Fruit fly (Drosophila melanogaster) whole organism, embryonic: ENCODE results near the gene CG14339.

ENCODE experiments used
- Ada2b ChIP-seq: fragments of 200-800 bp; sonication (Bioruptor generic); IDR thresholded peaks from 2 replicates; pipeline ENCODE4 v1.3.6; 2022; ENCODE audit warnings: missing biosample characterization, missing genetic modification characterization
- Asciz ChIP-seq: fragments of 200-800 bp; sonication (Bioruptor generic); optimal IDR thresholded peaks from 2 replicates; lab custom pipeline; 2017; ENCODE audit warnings: missing biosample characterization, mild to moderate bottlenecking, missing genetic modification characterization, missing genetic modification reagents
- Atf3 ChIP-seq: fragments of 200-800 bp; sonication (Bioruptor generic); optimal IDR thresholded peaks from 3 replicates; lab custom pipeline; 2016; ENCODE audit warnings: missing biosample characterization, missing genetic modification characterization
- BtbVII ChIP-seq: fragments of 200-800 bp; sonication (Bioruptor generic); optimal IDR thresholded peaks from 3 replicates; lab custom pipeline; 2017; ENCODE audit warnings: missing biosample characterization, mild to moderate bottlenecking, missing genetic modification characterization
- CG10209 ChIP-seq: fragments of 200-800 bp; sonication (Bioruptor generic); optimal IDR thresholded peaks from 3 replicates; lab custom pipeline; 2017; ENCODE audit warnings: missing biosample characterization, mild to moderate bottlenecking, missing genetic modification characterization, missing genetic modification reagents
- CG13624 ChIP-seq: fragments of 200-800 bp; sonication (Bioruptor generic); optimal IDR thresholded peaks from 2 replicates; lab custom pipeline; 2016; ENCODE audit warnings: missing biosample characterization, missing genetic modification characterization
- CG1603 ChIP-seq: fragments of 200-800 bp; sonication (Bioruptor generic); optimal IDR thresholded peaks from 2 replicates; lab custom pipeline; 2019; ENCODE audit warnings: missing biosample characterization, mild to moderate bottlenecking, missing genetic modification characterization, moderate library complexity
- CG17186 ChIP-seq: fragments of 200-800 bp; sonication (Bioruptor generic); optimal IDR thresholded peaks from 3 replicates; lab custom pipeline; 2017; ENCODE audit warnings: missing biosample characterization, missing genetic modification reagents, missing genetic modification characterization
- CG2889 ChIP-seq: fragments of 200-800 bp; sonication (Bioruptor generic); IDR thresholded peaks from 3 replicates; pipeline ENCODE4 v1.3.6; 2022; ENCODE audit warnings: missing biosample characterization, missing genetic modification characterization
- CG32532 ChIP-seq: fragments of 200-800 bp; sonication (Bioruptor generic); IDR thresholded peaks from 2 replicates; pipeline ENCODE4 v1.3.6; 2022; ENCODE audit warnings: missing biosample characterization, missing genetic modification characterization
- CG43689 ChIP-seq: fragments of 200-800 bp; sonication (Bioruptor generic); IDR thresholded peaks from 2 replicates; pipeline ENCODE4 v1.3.6; 2022; ENCODE audit warnings: missing biosample characterization, missing genetic modification characterization
- CG6683 ChIP-seq: fragments of 200-800 bp; sonication (Bioruptor generic); optimal IDR thresholded peaks from 2 replicates; lab custom pipeline; 2017; ENCODE audit warnings: missing biosample characterization, mild to moderate bottlenecking, missing genetic modification characterization, missing genetic modification reagents
- CG6813 ChIP-seq: fragments of 200-800 bp; sonication (Bioruptor generic); optimal IDR thresholded peaks from 2 replicates; lab custom pipeline; 2017; ENCODE audit warnings: missing biosample characterization, missing genetic modification characterization, mild to moderate bottlenecking, moderate library complexity, missing genetic modification reagents
- CG7786 ChIP-seq: fragments of 200-800 bp; sonication (Bioruptor generic); optimal IDR thresholded peaks from 2 replicates; lab custom pipeline; 2016; ENCODE audit warnings: missing biosample characterization, missing genetic modification characterization
- CG7963 ChIP-seq: fragments of 200-800 bp; sonication (Bioruptor generic); IDR thresholded peaks from 3 replicates; pipeline ENCODE4 v1.3.6; 2022; ENCODE audit warnings: missing biosample characterization, missing genetic modification characterization; ENCODE audit not compliant: partially characterized antibody
- Dip2 ChIP-seq: fragments of 200-800 bp; sonication (Bioruptor generic); IDR thresholded peaks from 2 replicates; pipeline ENCODE4 v1.3.6; 2022; ENCODE audit warnings: missing biosample characterization, missing genetic modification characterization
- Dll ChIP-seq: fragments of 200-800 bp; sonication (Bioruptor generic); IDR thresholded peaks from 4 replicates; pipeline ENCODE4 v1.3.6; 2022; ENCODE audit warnings: missing biosample characterization, missing genetic modification characterization; ENCODE audit not compliant: partially characterized antibody
- Ets97D ChIP-seq: fragments of 200-800 bp; sonication (Bioruptor generic); optimal IDR thresholded peaks from 3 replicates; lab custom pipeline; 2016; ENCODE audit warnings: missing biosample characterization, missing genetic modification characterization
- HLH54F ChIP-seq: fragments of 200-800 bp; sonication (Bioruptor generic); optimal IDR thresholded peaks from 3 replicates; lab custom pipeline; 2016; ENCODE audit warnings: missing biosample characterization, missing genetic modification characterization
- Hand ChIP-seq: fragments of 200-800 bp; sonication (Bioruptor generic); optimal IDR thresholded peaks from 2 replicates; lab custom pipeline; 2017; ENCODE audit warnings: mild to moderate bottlenecking, missing biosample characterization, missing genetic modification reagents, missing genetic modification characterization
- Nf-YC ChIP-seq: fragments of 200-800 bp; optimal IDR thresholded peaks from 3 replicates; lab custom pipeline; 2019; ENCODE audit warnings: missing biosample characterization, mild to moderate bottlenecking, missing genetic modification characterization, moderate library complexity
- NfI ChIP-seq: fragments of 200-800 bp; sonication (Bioruptor generic); optimal IDR thresholded peaks from 3 replicates; lab custom pipeline; 2018; ENCODE audit warnings: missing biosample characterization, mild to moderate bottlenecking, missing genetic modification characterization, moderate library complexity
- Oli ChIP-seq: fragments of 200-800 bp; sonication (Bioruptor generic); optimal IDR thresholded peaks from 2 replicates; lab custom pipeline; 2018; ENCODE audit warnings: missing biosample characterization, mild to moderate bottlenecking, missing genetic modification characterization, moderate library complexity
- Opbp ChIP-seq: fragments of 200-800 bp; sonication (Bioruptor generic); IDR thresholded peaks from 3 replicates; pipeline ENCODE4 v1.3.6; 2022; ENCODE audit warnings: missing biosample characterization, missing genetic modification characterization; ENCODE audit not compliant: partially characterized antibody
- PHDP ChIP-seq: fragments of 200-800 bp; sonication (Bioruptor generic); optimal IDR thresholded peaks from 3 replicates; lab custom pipeline; 2018; ENCODE audit warnings: missing biosample characterization, mild to moderate bottlenecking, missing genetic modification characterization, moderate library complexity
- Taf1 ChIP-seq: fragments of 200-800 bp; sonication (Bioruptor generic); IDR thresholded peaks from 2 replicates; pipeline ENCODE4 v1.3.6; 2022; ENCODE audit warnings: missing biosample characterization, missing genetic modification characterization
- Trl ChIP-seq, 3 experiments: fragments of >200 bp in 2 of 3; fragments of 200-800 bp in 1 of 3; sonication (Bioruptor generic) in 1 of 3; optimal IDR thresholded peaks; 2 replicates in 1 of 3; 3 replicates in 2 of 3; lab custom pipeline; 2016 to 2017; ENCODE audit warnings: missing biosample characterization in 1 of 3, missing genetic modification characterization in 1 of 3
- ara ChIP-seq: fragments of 200-800 bp; sonication (Bioruptor generic); IDR thresholded peaks from 2 replicates; pipeline ENCODE4 v1.3.6; 2022; ENCODE audit warnings: missing biosample characterization, missing genetic modification characterization
- bab2 ChIP-seq: fragments of 200-800 bp; sonication (Bioruptor generic); optimal IDR thresholded peaks from 2 replicates; lab custom pipeline; 2016; ENCODE audit warnings: missing biosample characterization, missing genetic modification characterization
- bcd ChIP-seq: fragments of 200-800 bp; sonication (Bioruptor generic); optimal IDR thresholded peaks from 2 replicates; lab custom pipeline; 2017; ENCODE audit warnings: missing biosample characterization, mild to moderate bottlenecking, missing genetic modification characterization
- bsh ChIP-seq, 2 experiments: fragments of 200-800 bp; sonication (Bioruptor generic); optimal IDR thresholded peaks; 2 replicates each; lab custom pipeline; 2017 to 2018; ENCODE audit warnings: mild to moderate bottlenecking in 2 of 2, missing biosample characterization in 2 of 2, missing genetic modification characterization in 2 of 2, moderate library complexity in 1 of 2
- cad ChIP-seq: fragments of >200 bp; optimal IDR thresholded peaks from 2 replicates; lab custom pipeline; 2017; ENCODE audit warnings: missing biosample characterization, missing genetic modification characterization
- insv ChIP-seq, 2 experiments: fragments of 200-800 bp; sonication (Bioruptor generic); optimal IDR thresholded peaks; 3 replicates each; lab custom pipeline; 2016 to 2018; ENCODE audit warnings: missing biosample characterization in 2 of 2, missing genetic modification characterization in 2 of 2
- kah ChIP-seq: fragments of 200-800 bp; sonication (Bioruptor generic); optimal IDR thresholded peaks from 2 replicates; lab custom pipeline; 2018; ENCODE audit warnings: missing biosample characterization, mild to moderate bottlenecking, missing genetic modification characterization
- lola ChIP-seq, 3 experiments: fragments of >200 bp in 2 of 3; fragments of 200-800 bp in 1 of 3; sonication (Bioruptor generic) in 1 of 3; optimal IDR thresholded peaks; 2 replicates each; lab custom pipeline; 2017 to 2019; ENCODE audit warnings: missing biosample characterization in 3 of 3, missing genetic modification characterization in 3 of 3, mild to moderate bottlenecking in 1 of 3, moderate library complexity in 1 of 3
- nom ChIP-seq: fragments of 200-800 bp; sonication (Bioruptor generic); optimal IDR thresholded peaks from 2 replicates; lab custom pipeline; 2017; ENCODE audit warnings: missing biosample characterization, missing genetic modification characterization, mild to moderate bottlenecking, moderate library complexity, missing genetic modification reagents
- org-1 ChIP-seq: fragments of 200-800 bp; sonication (Bioruptor generic); optimal IDR thresholded peaks from 2 replicates; lab custom pipeline; 2017; ENCODE audit warnings: missing biosample characterization, missing genetic modification characterization
- pfk ChIP-seq: fragments of 200-800 bp; sonication (Bioruptor generic); optimal IDR thresholded peaks from 2 replicates; lab custom pipeline; 2018; ENCODE audit warnings: missing biosample characterization, mild to moderate bottlenecking, missing genetic modification characterization, moderate library complexity
- pita ChIP-seq: fragments of 200-800 bp; sonication (Bioruptor generic); optimal IDR thresholded peaks from 2 replicates; lab custom pipeline; 2017; ENCODE audit warnings: missing biosample characterization, mild to moderate bottlenecking, missing genetic modification characterization
- prd ChIP-seq, 3 experiments: fragments of >200 bp in 2 of 3; fragments of 200-800 bp in 1 of 3; sonication (Bioruptor generic) in 1 of 3; optimal IDR thresholded peaks in 2 of 3; IDR thresholded peaks in 1 of 3; 2 replicates in 2 of 3; 3 replicates in 1 of 3; pipeline versions ENCODE4 v1.3.6 to Lab custom; 2017 to 2022; ENCODE audit warnings: missing biosample characterization in 1 of 3, missing genetic modification characterization in 1 of 3
- repo ChIP-seq: fragments of 200-800 bp; sonication (Bioruptor generic); optimal IDR thresholded peaks from 2 replicates; lab custom pipeline; 2016; ENCODE audit warnings: missing biosample characterization, missing genetic modification characterization
- sc ChIP-seq, 3 experiments: fragments of >200 bp in 2 of 3; fragments of 200-800 bp in 1 of 3; sonication (Bioruptor generic) in 1 of 3; optimal IDR thresholded peaks; 2 replicates in 2 of 3; 3 replicates in 1 of 3; lab custom pipeline; 2017; ENCODE audit warnings: mild to moderate bottlenecking in 1 of 3, missing biosample characterization in 1 of 3, missing genetic modification characterization in 1 of 3, missing genetic modification reagents in 1 of 3
- so ChIP-seq: fragments of 200-800 bp; sonication (Bioruptor generic); IDR thresholded peaks from 3 replicates; pipeline ENCODE4 v1.3.6; 2022; ENCODE audit warnings: missing biosample characterization, missing genetic modification characterization
- stwl ChIP-seq: fragments of 200-800 bp; sonication (Bioruptor generic); optimal IDR thresholded peaks from 3 replicates; lab custom pipeline; 2018; ENCODE audit warnings: missing biosample characterization, mild to moderate bottlenecking, missing genetic modification characterization, moderate library complexity
- sug ChIP-seq: fragments of 200-800 bp; optimal IDR thresholded peaks from 2 replicates; lab custom pipeline; 2019; ENCODE audit warnings: missing biosample characterization, mild to moderate bottlenecking, missing genetic modification characterization, moderate library complexity
- zen2 ChIP-seq: fragments of 200-800 bp; sonication (Bioruptor generic); IDR thresholded peaks from 3 replicates; pipeline ENCODE4 v1.3.6; 2022; ENCODE audit warnings: missing biosample characterization, missing genetic modification characterization; ENCODE audit not compliant: partially characterized antibody

Gene CG14339

dm6 chr2L:1074180-1074864 is 34.0 kb upstream of the CG14339 start (continued):
- TF ChIP-seq lola (GFP tag; optimal IDR thresholded peaks at IDR 0.05; lab: Kevin White, UChicago): peak in 1 of 3 experiments; percentile 83
- peak; percentile 17 for TF ChIP-seq sug (tag; lab: Kevin White, UChicago)
- peak; percentile 40 for TF ChIP-seq HLH54F (GFP tag; lab: Kevin White, UChicago)
- peak; percentile 75 for TF ChIP-seq CG10209 (GFP tag; lab: Kevin White, UChicago)
- peak; percentile 85 for TF ChIP-seq org-1
- TF ChIP-seq Dip2: no peak
- TF ChIP-seq Nf-YC (tag; lab: Kevin White, UChicago): peak; percentile 25
- TF ChIP-seq Atf3 (GFP tag; lab: Kevin White, UChicago): peak; percentile 70
- peak; percentile 68; the same call in 1 of the 2 replicates for TF ChIP-seq CG32532 (GFP tag; lab: Robert Waterston, UW)
- TF ChIP-seq Opbp: no peak
- TF ChIP-seq repo: peak; percentile 34
- TF ChIP-seq Taf1 (GFP tag; lab: Robert Waterston, UW): no peak
- no peak for TF ChIP-seq Dll
- TF ChIP-seq bsh (GFP tag; optimal IDR thresholded peaks at IDR 0.05; lab: Kevin White, UChicago): peak in 1 of 2 experiments; percentile 93
- no peak for TF ChIP-seq prd (optimal IDR thresholded peaks at IDR 0.05; lab: Kevin White, UChicago)
- peak; percentile 85 for TF ChIP-seq prd (GFP tag; IDR thresholded peaks at IDR 0.05; lab: Robert Waterston, UW)
- peak; percentile 78; the same call in 1 of the 2 replicates for TF ChIP-seq ara (GFP tag; lab: Robert Waterston, UW)
- peak; percentile 21 for TF ChIP-seq Ets97D (GFP tag; lab: Kevin White, UChicago)
- TF ChIP-seq Hand (GFP tag; lab: Kevin White, UChicago): peak; percentile 19
- TF ChIP-seq Ada2b (GFP tag; lab: Robert Waterston, UW): peak; percentile 71
- no peak for TF ChIP-seq sc (optimal IDR thresholded peaks at IDR 0.05; lab: Kevin White, UChicago)
- TF ChIP-seq sc (GFP tag; optimal IDR thresholded peaks at IDR 0.05; lab: Kevin White, UChicago): peak; percentile 76
- peak; percentile 14 for TF ChIP-seq stwl (tag; lab: Kevin White, UChicago)
- TF ChIP-seq CG7786 (GFP tag; lab: Kevin White, UChicago): peak; percentile 50
- peak; percentile 68 for TF ChIP-seq NfI (GFP tag; lab: Kevin White, UChicago)
- no peak for TF ChIP-seq pita (GFP tag; lab: Kevin White, UChicago)
- TF ChIP-seq bab2 (GFP tag; lab: Kevin White, UChicago): peak; percentile 78
- TF ChIP-seq Oli: peak; percentile 91
- peak; percentile 61 for TF ChIP-seq BtbVII (GFP tag; lab: Kevin White, UChicago)
- TF ChIP-seq CG17186 (GFP tag; lab: Kevin White, UChicago): peak; percentile 43
- TF ChIP-seq Trl (optimal IDR thresholded peaks at IDR 0.05; lab: Kevin White, UChicago): no peak
- TF ChIP-seq Trl (GFP tag; optimal IDR thresholded peaks at IDR 0.05; lab: Kevin White, UChicago): peak; percentile 71
- no peak for TF ChIP-seq insv (GFP tag; optimal IDR thresholded peaks at IDR 0.05; lab: Kevin White, UChicago)
- TF ChIP-seq CG1603 (tag; lab: Kevin White, UChicago): peak; percentile 96
- peak; percentile 70 for TF ChIP-seq bcd (GFP tag; lab: Kevin White, UChicago)
- TF ChIP-seq CG43689 (GFP tag; lab: Robert Waterston, UW): no peak
- peak; percentile 42 for TF ChIP-seq CG6683 (GFP tag; lab: Kevin White, UChicago)
- TF ChIP-seq zen2 (GFP tag; lab: Robert Waterston, UW): no peak
- no peak for TF ChIP-seq CG7963
- peak; percentile 89 for TF ChIP-seq PHDP (tag; lab: Kevin White, UChicago)
- peak; percentile 80 for TF ChIP-seq CG6813 (GFP tag; lab: Kevin White, UChicago)
- TF ChIP-seq pfk (GFP tag; lab: Kevin White, UChicago): no peak
- peak; percentile 54; the same call in 1 of the 3 replicates for TF ChIP-seq CG2889 (GFP tag; lab: Robert Waterston, UW)
- peak; percentile 52 for TF ChIP-seq kah (GFP tag; lab: Kevin White, UChicago)
- peak; percentile 82 for TF ChIP-seq Asciz (GFP tag; lab: Kevin White, UChicago)
- TF ChIP-seq so (GFP tag; lab: Robert Waterston, UW): peak; percentile 85
- no peak for TF ChIP-seq cad (GFP tag; lab: Kevin White, UChicago)
- TF ChIP-seq CG13624 (GFP tag; lab: Kevin White, UChicago): peak; percentile 40
- TF ChIP-seq nom (GFP tag; lab: Kevin White, UChicago): no peak
